Worm (Caenorhabditis elegans): ENCODE results near the gene nhr-161.

Gene nhr-161

ce11 chrV:6949770-6950169, 32.9 kb downstream of the nhr-161 start, which contains the start of gene Y57E12B.11:
TSS of gene Y57E12B.11 (minus strand) at chrV:6949870.
- TF ChIP-seq hnd-1 (tag; optimal IDR thresholded peaks at IDR 0.05) (no peak), sea-1 (GFP tag; conservative IDR thresholded peaks at IDR 0.05) (no peak), tra-4 (tag; optimal IDR thresholded peaks at IDR 0.05) (no peak), scrt-1 (GFP tag; IDR thresholded peaks at IDR 0.05) (no peak), ama-1 (optimal IDR thresholded peaks at IDR 0.05) (no peak), aly-1 (tag; optimal IDR thresholded peaks at IDR 0.05) (no peak), B0310.2 (tag; optimal IDR thresholded peaks at IDR 0.05) (no peak), flt-1 (GFP tag; IDR thresholded peaks at IDR 0.05) (no peak), hmbx-1 (tag; optimal IDR thresholded peaks at IDR 0.05) (no peak)

ce11 chrV:6948225-6948624, 34.5 kb downstream of the nhr-161 start, which contains the start of gene Y57E12B.1:
TSS of gene Y57E12B.1 (plus strand) at chrV:6948525.
- TF ChIP-seq tbx-37 (GFP tag; conservative IDR thresholded peaks at IDR 0.05) = no peak
- TF ChIP-seq ceh-36 (tag; optimal IDR thresholded peaks at IDR 0.05) = no peak
- no peak for TF ChIP-seq hmbx-1 (tag; optimal IDR thresholded peaks at IDR 0.05)
- TF ChIP-seq ets-7 (tag; optimal IDR thresholded peaks at IDR 0.05) = no peak

DNA sequence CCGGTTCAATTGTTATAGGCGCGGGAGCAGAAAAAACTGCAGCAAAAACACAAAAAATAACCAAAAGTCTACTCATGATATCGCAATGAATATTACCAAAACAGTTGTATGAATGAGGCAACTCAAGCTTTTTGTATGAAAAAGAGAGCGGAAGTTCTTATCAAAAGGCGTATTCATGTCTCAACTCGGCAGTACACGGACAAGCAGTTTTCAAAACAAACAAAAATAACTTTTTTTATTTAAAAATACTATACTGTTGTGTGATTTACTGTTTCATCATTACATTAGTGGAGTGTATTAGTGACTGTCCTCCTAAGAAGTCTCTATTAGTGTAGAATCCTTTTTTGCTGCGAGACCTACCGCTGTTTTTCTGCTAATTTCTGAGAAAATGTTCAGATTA, 35.3 kb downstream of the nhr-161 start, which contains the start of gene Y57E12B.4:
TSS of gene Y57E12B.4 (minus strand) at position 101 of the 400 bp plus-strand sequence.
- TF ChIP-seq ama-1 (optimal IDR thresholded peaks at IDR 0.05) = no peak
- TF ChIP-seq hmg-4 (GFP tag; optimal IDR thresholded peaks at IDR 0.05) = no peak
- no peak for TF ChIP-seq aly-1 (tag; optimal IDR thresholded peaks at IDR 0.05)
- TF ChIP-seq hnd-1 (tag; optimal IDR thresholded peaks at IDR 0.05) = no peak
- no peak for TF ChIP-seq tbx-11 (GFP tag; IDR thresholded peaks at IDR 0.05)
- TF ChIP-seq ceh-13 (GFP tag; optimal IDR thresholded peaks at IDR 0.05) = no peak
- TF ChIP-seq flt-1 (GFP tag; IDR thresholded peaks at IDR 0.05) = no peak
- no peak for TF ChIP-seq B0310.2 (tag; optimal IDR thresholded peaks at IDR 0.05)
- no peak for TF ChIP-seq tra-4 (tag; optimal IDR thresholded peaks at IDR 0.05)
- no peak for TF ChIP-seq tbx-37 (GFP tag; conservative IDR thresholded peaks at IDR 0.05)
- TF ChIP-seq F13C5.2 (tag; optimal IDR thresholded peaks at IDR 0.05) = no peak
- TF ChIP-seq pes-1 (GFP tag; IDR thresholded peaks at IDR 0.05) = no peak
- TF ChIP-seq ets-7 (tag; optimal IDR thresholded peaks at IDR 0.05) = no peak
- TF ChIP-seq hmbx-1 (tag; optimal IDR thresholded peaks at IDR 0.05) = no peak
- TF ChIP-seq ceh-36 (tag; optimal IDR thresholded peaks at IDR 0.05) = no peak
- TF ChIP-seq scrt-1 (GFP tag; IDR thresholded peaks at IDR 0.05) = no peak
- no peak for TF ChIP-seq sea-1 (GFP tag; conservative IDR thresholded peaks at IDR 0.05)

ce11 chrV:6935878-6936277, 46.8 kb downstream of the nhr-161 start, which contains the start of gene Y57E12B.10:
TSS of gene Y57E12B.10 (minus strand) at chrV:6935978.
- TF ChIP-seq F13C5.2 (tag; optimal IDR thresholded peaks at IDR 0.05) (no peak), ceh-13 (GFP tag; optimal IDR thresholded peaks at IDR 0.05) (no peak), scrt-1 (GFP tag; IDR thresholded peaks at IDR 0.05) (no peak), hmbx-1 (tag; optimal IDR thresholded peaks at IDR 0.05) (no peak), ceh-36 (tag; optimal IDR thresholded peaks at IDR 0.05) (no peak), pes-1 (GFP tag; IDR thresholded peaks at IDR 0.05) (no peak), hnd-1 (tag; optimal IDR thresholded peaks at IDR 0.05) (no peak), aly-1 (tag; optimal IDR thresholded peaks at IDR 0.05) (no peak), tbx-11 (GFP tag; IDR thresholded peaks at IDR 0.05) (no peak), sea-1 (GFP tag; conservative IDR thresholded peaks at IDR 0.05) (no peak), flt-1 (GFP tag; IDR thresholded peaks at IDR 0.05) (no peak)

- TF ChIP-seq ceh-36 (tag; optimal IDR thresholded peaks at IDR 0.05) = no peak
- TF ChIP-seq hmbx-1 (tag; optimal IDR thresholded peaks at IDR 0.05) = no peak
- TF ChIP-seq tra-4 (tag; optimal IDR thresholded peaks at IDR 0.05) = no peak
- no peak for TF ChIP-seq flt-1 (GFP tag; IDR thresholded peaks at IDR 0.05)
- TF ChIP-seq ama-1 (optimal IDR thresholded peaks at IDR 0.05) = no peak
- TF ChIP-seq ceh-13 (GFP tag; optimal IDR thresholded peaks at IDR 0.05) = no peak
- no peak for TF ChIP-seq hnd-1 (tag; optimal IDR thresholded peaks at IDR 0.05)
- no peak for TF ChIP-seq scrt-1 (GFP tag; IDR thresholded peaks at IDR 0.05)
- TF ChIP-seq aly-1 (tag; optimal IDR thresholded peaks at IDR 0.05) = no peak
- no peak for TF ChIP-seq ets-7 (tag; optimal IDR thresholded peaks at IDR 0.05)
- no peak for TF ChIP-seq B0310.2 (tag; optimal IDR thresholded peaks at IDR 0.05)
- TF ChIP-seq sea-1 (GFP tag; conservative IDR thresholded peaks at IDR 0.05) = no peak
- TF ChIP-seq tbx-37 (GFP tag; conservative IDR thresholded peaks at IDR 0.05) = no peak
- no peak for TF ChIP-seq hmg-4 (GFP tag; optimal IDR thresholded peaks at IDR 0.05)
These were observed 48.5 kb downstream of the nhr-161 start, which contains the start of gene lipl-6 for ce11 chrV:6934212-6934611. TSS of gene lipl-6 (minus strand) at chrV:6934312.
